Worm (Caenorhabditis elegans) whole organism, mixed stage, embryonic: ENCODE data around the gene gur-4.

Experiments
- M03D4.4 ChIP-seq: sonication (generic microtip); optimal IDR thresholded peaks from 2 replicates; lab custom pipeline; 2017; ENCODE audit warnings: mild to moderate bottlenecking, missing genetic modification characterization, missing compliant biosample characterization
- bed-3 ChIP-seq: fragments of 200-800 bp; sonication (Bioruptor generic); optimal IDR thresholded peaks from 3 replicates; lab custom pipeline; 2018; ENCODE audit warnings: mild to moderate bottlenecking, missing genetic modification characterization, moderate library complexity, missing compliant biosample characterization
- blmp-1 ChIP-seq: fragments of 150-350 bp; optimal IDR thresholded peaks from 2 replicates; lab custom pipeline; 2014; ENCODE audit warnings: missing biosample characterization, missing genetic modification characterization
- ceh-39 ChIP-seq: fragments of 150-350 bp; optimal IDR thresholded peaks from 2 replicates; lab custom pipeline; 2014; ENCODE audit warnings: missing biosample characterization, missing genetic modification characterization
- ceh-43 ChIP-seq: fragments of 200-800 bp; sonication (Bioruptor generic); optimal IDR thresholded peaks from 2 replicates; lab custom pipeline; 2018; ENCODE audit warnings: mild to moderate bottlenecking, missing genetic modification characterization, moderate library complexity, missing compliant biosample characterization
- ceh-83 ChIP-seq: fragments of 200-800 bp; sonication (Bioruptor generic); optimal IDR thresholded peaks from 2 replicates; lab custom pipeline; 2018; ENCODE audit warnings: mild to moderate bottlenecking, missing genetic modification characterization, missing compliant biosample characterization
- ces-1 ChIP-seq: fragments of 150-350 bp; optimal IDR thresholded peaks from 2 replicates; lab custom pipeline; 2014; ENCODE audit warnings: missing biosample characterization, missing genetic modification reagents, missing genetic modification characterization
- cnd-1 ChIP-seq: fragments of 200-800 bp; sonication (Bioruptor generic); optimal IDR thresholded peaks from 2 replicates; lab custom pipeline; 2018; ENCODE audit warnings: mild to moderate bottlenecking, missing genetic modification characterization, missing compliant biosample characterization
- drap-1 ChIP-seq: fragments of 200-800 bp; sonication (Bioruptor generic); optimal IDR thresholded peaks from 3 replicates; lab custom pipeline; 2018; ENCODE audit warnings: mild to moderate bottlenecking, missing genetic modification characterization, missing compliant biosample characterization
- elt-1 ChIP-seq: sonication (generic microtip); optimal IDR thresholded peaks from 2 replicates; lab custom pipeline; 2017; ENCODE audit warnings: missing genetic modification characterization, mild to moderate bottlenecking, missing compliant biosample characterization, antibody characterized with exemption, moderate library complexity, borderline replicate concordance; ENCODE audit not compliant: insufficient read depth
- elt-3 ChIP-seq: fragments of 150-350 bp; optimal IDR thresholded peaks from 2 replicates; lab custom pipeline; 2014; ENCODE audit warnings: missing biosample characterization, missing genetic modification characterization
- ham-2 ChIP-seq: fragments of 200-800 bp; sonication (Bioruptor generic); optimal IDR thresholded peaks from 2 replicates; lab custom pipeline; 2018; ENCODE audit warnings: mild to moderate bottlenecking, missing genetic modification characterization, missing compliant biosample characterization
- hlh-1 ChIP-seq: fragments of 150-350 bp; optimal IDR thresholded peaks from 2 replicates; lab custom pipeline; 2014; ENCODE audit warnings: missing biosample characterization, missing genetic modification reagents, missing genetic modification characterization
- lin-32 ChIP-seq: fragments of 200-800 bp; sonication (Bioruptor generic); optimal IDR thresholded peaks from 2 replicates; lab custom pipeline; 2018; ENCODE audit warnings: mild to moderate bottlenecking, missing genetic modification characterization, missing compliant biosample characterization
- lsy-2 ChIP-seq: fragments of 150-350 bp; optimal IDR thresholded peaks from 2 replicates; lab custom pipeline; 2014; ENCODE audit warnings: missing biosample characterization, missing genetic modification characterization
- mab-5 ChIP-seq: fragments of 150-350 bp; optimal IDR thresholded peaks from 2 replicates; lab custom pipeline; 2014; ENCODE audit warnings: missing biosample characterization, missing genetic modification characterization
- mep-1 ChIP-seq: fragments of 150-350 bp; optimal IDR thresholded peaks from 2 replicates; lab custom pipeline; 2017; ENCODE audit warnings: missing biosample characterization, missing genetic modification reagents, missing genetic modification characterization, inconsistent platforms
- mls-2 ChIP-seq: sonication (generic microtip); optimal IDR thresholded peaks from 2 replicates; lab custom pipeline; 2016; ENCODE audit warnings: mild to moderate bottlenecking, missing genetic modification characterization, moderate library complexity, missing compliant biosample characterization
- nhr-12 ChIP-seq: fragments of 150-350 bp; optimal IDR thresholded peaks from 2 replicates; lab custom pipeline; 2014; ENCODE audit warnings: missing biosample characterization, missing genetic modification characterization
- nhr-237 ChIP-seq: fragments of 150-350 bp; optimal IDR thresholded peaks from 2 replicates; lab custom pipeline; 2014; ENCODE audit warnings: missing biosample characterization, missing genetic modification characterization
- nhr-28 ChIP-seq: fragments of 150-350 bp; optimal IDR thresholded peaks from 2 replicates; lab custom pipeline; 2014; ENCODE audit warnings: missing biosample characterization, missing genetic modification characterization
- pha-4 ChIP-seq: fragments of 150-350 bp; optimal IDR thresholded peaks from 2 replicates; lab custom pipeline; 2018; ENCODE audit warnings: missing biosample characterization, missing genetic modification reagents, missing genetic modification characterization
- sem-2 ChIP-seq: fragments of 200-800 bp; sonication (Bioruptor generic); optimal IDR thresholded peaks from 2 replicates; lab custom pipeline; 2018; ENCODE audit warnings: mild to moderate bottlenecking, missing genetic modification characterization, missing compliant biosample characterization
- sptf-1 ChIP-seq: sonication (generic microtip); optimal IDR thresholded peaks from 2 replicates; lab custom pipeline; 2017; ENCODE audit warnings: mild to moderate bottlenecking, missing genetic modification characterization, moderate library complexity, missing compliant biosample characterization
- tbx-8 ChIP-seq: fragments of 200-800 bp; sonication (Bioruptor generic); optimal IDR thresholded peaks from 2 replicates; lab custom pipeline; 2018; ENCODE audit warnings: mild to moderate bottlenecking, missing genetic modification characterization, moderate library complexity, missing compliant biosample characterization
- unc-120 ChIP-seq: sonication (generic microtip); optimal IDR thresholded peaks from 2 replicates; lab custom pipeline; 2017; ENCODE audit warnings: missing genetic modification characterization, missing compliant biosample characterization; ENCODE audit not compliant: poor library complexity, severe bottlenecking
- unc-62 ChIP-seq: fragments of 150-350 bp; optimal IDR thresholded peaks from 2 replicates; lab custom pipeline; 2014; ENCODE audit warnings: missing biosample characterization, missing genetic modification reagents, missing genetic modification characterization
- zip-8 ChIP-seq: fragments of 150-350 bp; optimal IDR thresholded peaks from 2 replicates; lab custom pipeline; 2014; ENCODE audit warnings: missing biosample characterization, missing genetic modification characterization
- ztf-11 ChIP-seq: fragments of 150-350 bp; optimal IDR thresholded peaks from 2 replicates; lab custom pipeline; 2014; ENCODE audit warnings: missing biosample characterization, missing genetic modification characterization

The gur-4 gene

ce11 chrII:14118391-14118790 is 13.8 kb downstream of the gur-4 start:
- no peak for TF ChIP-seq hlh-1 (tag; lab: Kevin White, UChicago)
- TF ChIP-seq nhr-237 (tag; lab: Kevin White, UChicago): no peak
- no peak for TF ChIP-seq mep-1 (tag; lab: Kevin White, UChicago)
- TF ChIP-seq cnd-1: no peak
- TF ChIP-seq tbx-8 (GFP tag; lab: Kevin White, UChicago): no peak
- no peak for TF ChIP-seq zip-8 (tag; lab: Kevin White, UChicago)
- no peak for TF ChIP-seq ztf-11 (tag; lab: Kevin White, UChicago)
- TF ChIP-seq ceh-43 (GFP tag; lab: Kevin White, UChicago): no peak
- TF ChIP-seq pha-4 (tag; lab: Kevin White, UChicago): no peak
- TF ChIP-seq mab-5 (tag; lab: Kevin White, UChicago): no peak
- TF ChIP-seq lsy-2 (tag; lab: Kevin White, UChicago): no peak

- TF ChIP-seq M03D4.4 (tag; lab: Kevin White, UChicago): no peak
- TF ChIP-seq pha-4 (tag; lab: Kevin White, UChicago): no peak
- no peak for TF ChIP-seq sem-2 (GFP tag; lab: Kevin White, UChicago)
- no peak for TF ChIP-seq mab-5 (tag; lab: Kevin White, UChicago)
- no peak for TF ChIP-seq ceh-83 (GFP tag; lab: Kevin White, UChicago)
- TF ChIP-seq mls-2 (tag; lab: Kevin White, UChicago): no peak
- TF ChIP-seq, all 35 proteins: peak for 0
Observed at ce11 chrII:14122065-14122464, 17.5 kb downstream of the gur-4 start, which contains the start of gene K09E4.4. Gene K09E4.4 (minus strand): TSS chrII:14122165.

- TF ChIP-seq elt-1 (tag; lab: Kevin White, UChicago) (no peak), mls-2 (tag; lab: Kevin White, UChicago) (no peak), lin-32 (no peak), bed-3 (GFP tag; lab: Kevin White, UChicago) (no peak), elt-3 (tag; lab: Kevin White, UChicago) (no peak)
Observed at ce11 chrII:14126841-14127240, 22.3 kb downstream of the gur-4 start, which contains the start of gene K09E4.3. Gene K09E4.3 (minus strand): TSS chrII:14126941.

ce11 chrII:14129191-14129590 is 24.6 kb downstream of the gur-4 start:
- TF ChIP-seq mls-2 (tag; lab: Kevin White, UChicago) (no peak), hlh-1 (tag; lab: Kevin White, UChicago) (no peak), mab-5 (tag; lab: Kevin White, UChicago) (no peak), sptf-1 (tag; lab: Kevin White, UChicago) (no peak), sem-2 (GFP tag; lab: Kevin White, UChicago) (no peak)

- TF ChIP-seq unc-62 (GFP tag; lab: Kevin White, UChicago): no peak
- TF ChIP-seq ztf-11 (tag; lab: Kevin White, UChicago): no peak
- no peak for TF ChIP-seq ceh-39 (tag; lab: Kevin White, UChicago)
- no peak for TF ChIP-seq sptf-1 (tag; lab: Kevin White, UChicago)
- no peak for TF ChIP-seq lin-32
- no peak for TF ChIP-seq mab-5 (tag; lab: Kevin White, UChicago)
- TF ChIP-seq hlh-1 (tag; lab: Kevin White, UChicago): no peak
- TF ChIP-seq ceh-43 (GFP tag; lab: Kevin White, UChicago): no peak
- no peak for TF ChIP-seq mls-2 (tag; lab: Kevin White, UChicago)
- no peak for TF ChIP-seq drap-1 (GFP tag; lab: Kevin White, UChicago)
- TF ChIP-seq elt-1 (tag; lab: Kevin White, UChicago): no peak
- TF ChIP-seq mep-1 (tag; lab: Kevin White, UChicago): no peak
- no peak for TF ChIP-seq ham-2
- TF ChIP-seq ces-1 (GFP tag; lab: Kevin White, UChicago): no peak
- TF ChIP-seq cnd-1: no peak
Observed at ce11 chrII:14132733-14133132, 28.2 kb downstream of the gur-4 start, which contains the start of gene algn-3. Gene algn-3 (minus strand): TSS chrII:14132833.

ce11 chrII:14136302-14136701 is 31.7 kb downstream of the gur-4 start:
- TF ChIP-seq pha-4 (tag; lab: Kevin White, UChicago) (no peak), hlh-1 (tag; lab: Kevin White, UChicago) (no peak), mep-1 (tag; lab: Kevin White, UChicago) (no peak), sptf-1 (tag; lab: Kevin White, UChicago) (no peak), nhr-12 (tag; lab: Kevin White, UChicago) (no peak), lin-32 (no peak), blmp-1 (tag; lab: Kevin White, UChicago) (no peak), nhr-28 (tag; lab: Kevin White, UChicago) (no peak), ceh-39 (tag; lab: Kevin White, UChicago) (no peak), unc-120 (tag; lab: Kevin White, UChicago) (no peak)
